Fruit fly (Drosophila melanogaster) whole organism, embryonic: ENCODE data around the gene mav.

ENCODE experiments used
- Bgb ChIP-seq: fragments of 200-800 bp; sonication (Bioruptor generic); IDR thresholded peaks from 2 replicates; pipeline ENCODE4 v1.3.6; 2022; ENCODE audit warnings: missing biosample characterization, missing genetic modification characterization; ENCODE audit not compliant: partially characterized antibody
- BtbVII ChIP-seq: fragments of 200-800 bp; sonication (Bioruptor generic); optimal IDR thresholded peaks from 3 replicates; lab custom pipeline; 2017; ENCODE audit warnings: missing biosample characterization, mild to moderate bottlenecking, missing genetic modification characterization
- CG11723 ChIP-seq: fragments of 200-800 bp; sonication (Bioruptor generic); optimal IDR thresholded peaks from 2 replicates; lab custom pipeline; 2017; ENCODE audit warnings: missing biosample characterization, mild to moderate bottlenecking, missing genetic modification characterization
- CG1233 ChIP-seq: fragments of 200-800 bp; sonication (Bioruptor generic); optimal IDR thresholded peaks from 4 replicates; lab custom pipeline; 2018; ENCODE audit warnings: missing biosample characterization, mild to moderate bottlenecking, missing genetic modification characterization
- CG13296 ChIP-seq: fragments of 200-800 bp; sonication (Bioruptor generic); optimal IDR thresholded peaks from 3 replicates; lab custom pipeline; 2018; ENCODE audit warnings: missing biosample characterization, mild to moderate bottlenecking, missing genetic modification characterization
- CG13894 ChIP-seq: fragments of 200-800 bp; sonication (Bioruptor generic); optimal IDR thresholded peaks from 3 replicates; lab custom pipeline; 2018; ENCODE audit warnings: missing biosample characterization, mild to moderate bottlenecking, missing genetic modification characterization, moderate library complexity
- CG1603 ChIP-seq: fragments of 200-800 bp; sonication (Bioruptor generic); optimal IDR thresholded peaks from 2 replicates; lab custom pipeline; 2019; ENCODE audit warnings: missing biosample characterization, mild to moderate bottlenecking, missing genetic modification characterization, moderate library complexity
- CG17568 ChIP-seq: fragments of 200-800 bp; sonication (Bioruptor generic); optimal IDR thresholded peaks from 2 replicates; lab custom pipeline; 2018; ENCODE audit warnings: missing biosample characterization, mild to moderate bottlenecking, missing genetic modification characterization, moderate library complexity
- CG18262 ChIP-seq: fragments of 200-800 bp; optimal IDR thresholded peaks from 3 replicates; lab custom pipeline; 2019; ENCODE audit warnings: missing biosample characterization, mild to moderate bottlenecking, missing genetic modification characterization, moderate library complexity
- CG2199 ChIP-seq: fragments of 200-800 bp; sonication (Bioruptor generic); IDR thresholded peaks from 3 replicates; pipeline ENCODE4 v1.3.6; 2022; ENCODE audit warnings: missing biosample characterization, missing genetic modification characterization
- CG2889 ChIP-seq: fragments of 200-800 bp; sonication (Bioruptor generic); IDR thresholded peaks from 3 replicates; pipeline ENCODE4 v1.3.6; 2022; ENCODE audit warnings: missing biosample characterization, missing genetic modification characterization
- CG30403 ChIP-seq: fragments of 200-800 bp; sonication (Bioruptor generic); optimal IDR thresholded peaks from 3 replicates; lab custom pipeline; 2016; ENCODE audit warnings: missing biosample characterization, missing genetic modification characterization
- CG3065 ChIP-seq: fragments of 200-800 bp; sonication (Bioruptor generic); optimal IDR thresholded peaks from 2 replicates; lab custom pipeline; 2016; ENCODE audit warnings: missing biosample characterization, missing genetic modification characterization
- CG33557 ChIP-seq: fragments of 200-800 bp; sonication (Bioruptor generic); optimal IDR thresholded peaks from 2 replicates; lab custom pipeline; 2019; ENCODE audit warnings: missing biosample characterization, mild to moderate bottlenecking, missing genetic modification characterization, moderate library complexity
- CG34224 ChIP-seq: fragments of 200-800 bp; sonication (Bioruptor generic); IDR thresholded peaks from 3 replicates; pipeline ENCODE4 v1.3.6; 2022; ENCODE audit warnings: missing biosample characterization, missing genetic modification characterization; ENCODE audit not compliant: partially characterized antibody
- CG34376 ChIP-seq: fragments of 200-800 bp; sonication (Bioruptor generic); optimal IDR thresholded peaks from 2 replicates; lab custom pipeline; 2018; ENCODE audit warnings: missing biosample characterization, mild to moderate bottlenecking, missing genetic modification characterization
- CG5180 ChIP-seq: fragments of 200-800 bp; sonication (Bioruptor generic); optimal IDR thresholded peaks from 3 replicates; lab custom pipeline; 2017; ENCODE audit warnings: missing biosample characterization, missing genetic modification characterization, mild to moderate bottlenecking, moderate library complexity, missing genetic modification reagents
- CG7357 ChIP-seq: fragments of 200-800 bp; sonication (Bioruptor generic); IDR thresholded peaks from 3 replicates; pipeline ENCODE4 v1.3.6; 2022; ENCODE audit warnings: missing biosample characterization, missing genetic modification characterization
- CG8089 ChIP-seq: fragments of 200-800 bp; sonication (Bioruptor generic); optimal IDR thresholded peaks from 3 replicates; lab custom pipeline; 2016; ENCODE audit warnings: missing biosample characterization, missing genetic modification characterization
- CG8290 ChIP-seq, 3 experiments: fragments of 200-800 bp; sonication (Bioruptor generic); optimal IDR thresholded peaks; 2 replicates each; lab custom pipeline; 2016 to 2019; ENCODE audit warnings: missing biosample characterization in 3 of 3, missing genetic modification characterization in 3 of 3, mild to moderate bottlenecking in 2 of 3, moderate library complexity in 1 of 3
- CG9609 ChIP-seq: fragments of 200-800 bp; sonication (Bioruptor generic); optimal IDR thresholded peaks from 3 replicates; lab custom pipeline; 2016; ENCODE audit warnings: missing biosample characterization, missing genetic modification characterization
- CG9817 ChIP-seq: fragments of 200-800 bp; sonication (Bioruptor generic); optimal IDR thresholded peaks from 2 replicates; lab custom pipeline; 2018; ENCODE audit warnings: missing biosample characterization, mild to moderate bottlenecking, missing genetic modification characterization, moderate library complexity
- CTCF ChIP-seq: fragments of 200-800 bp; sonication (Bioruptor generic); optimal IDR thresholded peaks from 2 replicates; lab custom pipeline; 2017; ENCODE audit warnings: missing biosample characterization, mild to moderate bottlenecking, missing genetic modification characterization, moderate library complexity
- Chrac-16 ChIP-seq: fragments of 200-800 bp; sonication (Bioruptor generic); optimal IDR thresholded peaks from 3 replicates; lab custom pipeline; 2016; ENCODE audit warnings: missing biosample characterization, missing genetic modification characterization
- D19A ChIP-seq: fragments of 200-800 bp; optimal IDR thresholded peaks from 3 replicates; lab custom pipeline; 2019; ENCODE audit warnings: missing biosample characterization, mild to moderate bottlenecking, missing genetic modification characterization, moderate library complexity
- Dad ChIP-seq: fragments of 200-800 bp; sonication (Bioruptor generic); optimal IDR thresholded peaks from 3 replicates; lab custom pipeline; 2016; ENCODE audit warnings: missing biosample characterization, missing genetic modification characterization
- Doc2 ChIP-seq: fragments of 200-800 bp; sonication (Bioruptor generic); IDR thresholded peaks from 2 replicates; pipeline ENCODE4 v1.3.6; 2022; ENCODE audit warnings: missing biosample characterization, missing genetic modification characterization
- Hmr ChIP-seq: fragments of 200-800 bp; sonication (Bioruptor generic); optimal IDR thresholded peaks from 3 replicates; lab custom pipeline; 2017; ENCODE audit warnings: mild to moderate bottlenecking, missing biosample characterization, missing genetic modification reagents, missing genetic modification characterization
- Max ChIP-seq: fragments of 200-800 bp; sonication (Bioruptor generic); optimal IDR thresholded peaks from 2 replicates; lab custom pipeline; 2016; ENCODE audit warnings: missing biosample characterization, mild to moderate bottlenecking, missing genetic modification characterization
- Pdp1 ChIP-seq, 2 experiments: fragments of 200-800 bp; sonication (Bioruptor generic); optimal IDR thresholded peaks; 3 replicates each; lab custom pipeline; 2016; ENCODE audit warnings: missing biosample characterization in 2 of 2, missing genetic modification characterization in 2 of 2, mild to moderate bottlenecking in 1 of 2, moderate library complexity in 1 of 2
- Poxn ChIP-seq: fragments of 200-800 bp; sonication (Bioruptor generic); IDR thresholded peaks from 2 replicates; pipeline ENCODE4 v1.3.6; 2022; ENCODE audit warnings: missing biosample characterization, missing genetic modification characterization
- Ptx1 ChIP-seq: fragments of 200-800 bp; sonication (Bioruptor generic); IDR thresholded peaks from 2 replicates; pipeline ENCODE4 v1.3.6; 2022; ENCODE audit warnings: missing biosample characterization, missing genetic modification characterization
- Stat92E ChIP-seq, 3 experiments: fragments of >200 bp in 2 of 3; fragments of 200-800 bp in 1 of 3; sonication (Bioruptor generic) in 1 of 3; optimal IDR thresholded peaks; 2 replicates each; lab custom pipeline; 2017 to 2019; ENCODE audit warnings: missing biosample characterization in 3 of 3, missing genetic modification characterization in 3 of 3, mild to moderate bottlenecking in 1 of 3, moderate library complexity in 1 of 3
- ase ChIP-seq: fragments of 200-800 bp; sonication (Bioruptor generic); IDR thresholded peaks from 3 replicates; pipeline ENCODE4 v1.3.6; 2022; ENCODE audit warnings: missing biosample characterization, missing genetic modification characterization
- cato ChIP-seq: fragments of 200-800 bp; sonication (Bioruptor generic); optimal IDR thresholded peaks from 2 replicates; lab custom pipeline; 2016; ENCODE audit warnings: missing biosample characterization, missing genetic modification characterization, borderline replicate concordance
- disco-r ChIP-seq: fragments of 200-800 bp; sonication (Bioruptor generic); optimal IDR thresholded peaks from 2 replicates; lab custom pipeline; 2016; ENCODE audit warnings: missing biosample characterization, missing genetic modification characterization
- fd64A ChIP-seq: fragments of 200-800 bp; sonication (Bioruptor generic); optimal IDR thresholded peaks from 3 replicates; lab custom pipeline; 2018; ENCODE audit warnings: missing biosample characterization, mild to moderate bottlenecking, missing genetic modification characterization
- hb ChIP-seq: fragments of 200-800 bp; sonication (Bioruptor generic); IDR thresholded peaks from 3 replicates; pipeline ENCODE4 v1.3.6; 2022; ENCODE audit warnings: missing biosample characterization, missing genetic modification characterization; ENCODE audit not compliant: partially characterized antibody
- jigr1 ChIP-seq: fragments of 200-800 bp; sonication (Bioruptor generic); IDR thresholded peaks from 3 replicates; pipeline ENCODE4 v1.3.6; 2022; ENCODE audit warnings: missing biosample characterization, missing genetic modification characterization
- klu ChIP-seq: fragments of 200-800 bp; sonication (Bioruptor generic); IDR thresholded peaks from 2 replicates; pipeline ENCODE4 v1.3.6; 2022; ENCODE audit warnings: missing biosample characterization, missing genetic modification characterization
- nom ChIP-seq: fragments of 200-800 bp; sonication (Bioruptor generic); optimal IDR thresholded peaks from 2 replicates; lab custom pipeline; 2017; ENCODE audit warnings: missing biosample characterization, missing genetic modification characterization, mild to moderate bottlenecking, moderate library complexity, missing genetic modification reagents
- odd ChIP-seq: fragments of 200-800 bp; sonication (Bioruptor generic); optimal IDR thresholded peaks from 2 replicates; lab custom pipeline; 2017; ENCODE audit warnings: missing biosample characterization, mild to moderate bottlenecking, missing genetic modification characterization
- org-1 ChIP-seq: fragments of 200-800 bp; sonication (Bioruptor generic); optimal IDR thresholded peaks from 2 replicates; lab custom pipeline; 2017; ENCODE audit warnings: missing biosample characterization, missing genetic modification characterization
- sens ChIP-seq: fragments of 200-800 bp; sonication (Bioruptor generic); peaks from one replicate; lab custom pipeline; 2016; ENCODE audit warnings: missing biosample characterization, missing genetic modification characterization
- tgo ChIP-seq: fragments of 200-800 bp; sonication (Bioruptor generic); IDR thresholded peaks from 3 replicates; pipeline ENCODE4 v1.3.6; 2022; ENCODE audit warnings: missing biosample characterization, missing genetic modification characterization
- tna ChIP-seq: fragments of 200-800 bp; sonication (Bioruptor generic); IDR thresholded peaks from 2 replicates; pipeline ENCODE4 v1.3.6; 2022; ENCODE audit warnings: missing biosample characterization, missing genetic modification characterization; ENCODE audit not compliant: partially characterized antibody
- twi ChIP-seq: fragments of 200-800 bp; optimal IDR thresholded peaks from 2 replicates; lab custom pipeline; 2019; ENCODE audit warnings: missing biosample characterization, mild to moderate bottlenecking, missing genetic modification characterization, moderate library complexity
- tx ChIP-seq: fragments of 200-800 bp; sonication (Bioruptor generic); optimal IDR thresholded peaks from 2 replicates; lab custom pipeline; 2016; ENCODE audit warnings: missing biosample characterization, missing genetic modification characterization
- vvl ChIP-seq: fragments of 200-800 bp; sonication (Bioruptor generic); IDR thresholded peaks from 2 replicates; pipeline ENCODE4 v1.3.6; 2022; ENCODE audit warnings: missing biosample characterization, missing genetic modification characterization

mav gene

DNA sequence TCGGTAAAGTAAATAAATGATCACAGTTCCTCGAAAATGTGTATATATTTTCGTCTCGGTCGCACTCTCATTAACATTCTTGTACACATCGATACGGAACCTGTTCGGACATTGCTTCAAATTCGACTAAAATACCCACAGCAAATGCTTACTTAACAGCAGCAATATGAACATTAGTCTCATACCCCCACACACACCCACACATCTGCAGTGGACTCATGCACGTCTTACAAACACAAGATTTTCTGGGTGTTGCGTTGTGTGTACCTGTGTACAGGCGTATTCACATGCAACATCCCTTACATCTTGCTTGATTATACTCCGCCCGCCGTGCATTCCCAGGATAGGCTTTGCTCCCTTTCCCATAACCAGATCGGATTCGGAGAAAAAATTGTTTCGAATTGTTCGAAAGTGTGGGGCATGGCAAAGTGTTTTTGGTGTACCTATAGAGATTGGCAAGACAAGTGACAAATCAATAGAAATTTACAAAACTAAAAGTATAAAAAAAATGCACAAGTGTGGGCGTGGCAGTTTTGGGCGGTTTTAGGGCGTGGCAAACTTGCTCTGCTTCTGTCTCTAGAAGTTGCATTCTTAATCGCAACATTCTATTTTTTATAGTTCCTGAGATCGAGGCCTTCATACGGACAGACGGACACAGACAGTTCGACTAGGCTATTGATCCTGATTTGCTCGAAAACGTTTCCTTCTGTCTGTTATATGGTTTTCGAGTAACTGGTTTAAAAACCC lies at the start of gene mav:
Gene mav (minus strand): TSS at position 134 of the 747 bp plus-strand sequence.
- no peak for TF ChIP-seq fd64A (GFP tag; lab: Kevin White, UChicago)
- peak; percentile 72 for TF ChIP-seq sens (GFP tag; lab: Kevin White, UChicago)
- no peak for TF ChIP-seq Max
- no peak for TF ChIP-seq CTCF (GFP tag; lab: Kevin White, UChicago)
- TF ChIP-seq Bgb (GFP tag; lab: Robert Waterston, UW), result no peak
- no peak for TF ChIP-seq CG9817 (tag; lab: Kevin White, UChicago)
- TF ChIP-seq tna (GFP tag; lab: Robert Waterston, UW), result no peak
- TF ChIP-seq CG9609 (GFP tag; lab: Kevin White, UChicago), result no peak
- TF ChIP-seq klu (GFP tag; lab: Robert Waterston, UW), result no peak
- peak; percentile 70 for TF ChIP-seq CG3065 (GFP tag; lab: Kevin White, UChicago)
- TF ChIP-seq Poxn (GFP tag; lab: Robert Waterston, UW), result no peak
- peak; percentile 33 for TF ChIP-seq CG34376 (GFP tag; lab: Kevin White, UChicago)
- no peak for TF ChIP-seq CG30403 (GFP tag; lab: Kevin White, UChicago)
- peak in 1 of 3 experiments; percentile 38 for TF ChIP-seq Stat92E (GFP tag; optimal IDR thresholded peaks at IDR 0.05; lab: Kevin White, UChicago)
- peak; percentile 16 for TF ChIP-seq CG13296 (GFP tag; lab: Kevin White, UChicago)
- TF ChIP-seq Hmr, result no peak
- TF ChIP-seq vvl (GFP tag; lab: Robert Waterston, UW), result no peak
- peak; percentile 93 for TF ChIP-seq CG2199 (GFP tag; lab: Robert Waterston, UW)
- TF ChIP-seq hb, result no peak
- TF ChIP-seq tx (GFP tag; lab: Kevin White, UChicago), result no peak
- TF ChIP-seq CG11723 (GFP tag; lab: Kevin White, UChicago), result peak; percentile 56
- TF ChIP-seq BtbVII (GFP tag; lab: Kevin White, UChicago), result no peak
- TF ChIP-seq odd (GFP tag; lab: Kevin White, UChicago), result peak; percentile 38
- no peak for TF ChIP-seq tgo (GFP tag; lab: Robert Waterston, UW)
- TF ChIP-seq CG18262 (tag; lab: Kevin White, UChicago), result peak; percentile 1
- TF ChIP-seq CG2889 (GFP tag; lab: Robert Waterston, UW), result no peak
- TF ChIP-seq cato (GFP tag; lab: Kevin White, UChicago), result no peak
- no peak for TF ChIP-seq twi
- TF ChIP-seq disco-r (GFP tag; lab: Kevin White, UChicago), result no peak
- peak; percentile 59 for TF ChIP-seq nom
- peak; percentile 84 for TF ChIP-seq CG5180 (GFP tag; lab: Kevin White, UChicago)
- TF ChIP-seq CG17568, result no peak
- no peak for TF ChIP-seq CG1233 (GFP tag; lab: Kevin White, UChicago)
- TF ChIP-seq CG1603, result peak; percentile 39
- TF ChIP-seq org-1 (GFP tag; lab: Kevin White, UChicago), result no peak
- TF ChIP-seq ase (GFP tag; lab: Robert Waterston, UW), result no peak
- TF ChIP-seq D19A, result peak; percentile 13
- no peak for TF ChIP-seq jigr1 (GFP tag; lab: Robert Waterston, UW)
- TF ChIP-seq CG13894 (tag; lab: Kevin White, UChicago), result peak; percentile 49
- TF ChIP-seq Dad (GFP tag; lab: Kevin White, UChicago), result no peak
- TF ChIP-seq CG33557 (GFP tag; lab: Kevin White, UChicago), result peak; percentile 41
- TF ChIP-seq Doc2 (GFP tag; lab: Robert Waterston, UW), result no peak
- no peak for TF ChIP-seq CG8089 (GFP tag; lab: Kevin White, UChicago)
- TF ChIP-seq CG7357 (GFP tag; lab: Robert Waterston, UW), result no peak
- no peak for TF ChIP-seq CG8290 (GFP tag; optimal IDR thresholded peaks at IDR 0.05; lab: Kevin White, UChicago)
- TF ChIP-seq CG8290 (tag; optimal IDR thresholded peaks at IDR 0.05; lab: Kevin White, UChicago), result peak in 1 of 2 experiments; percentile 62
- peak in 1 of 2 experiments; percentile 90 for TF ChIP-seq Pdp1 (GFP tag; optimal IDR thresholded peaks at IDR 0.05; lab: Kevin White, UChicago)
- TF ChIP-seq Ptx1 (GFP tag; lab: Robert Waterston, UW), result no peak
- TF ChIP-seq CG34224, result no peak
- TF ChIP-seq Chrac-16 (GFP tag; lab: Kevin White, UChicago), result no peak
